Worm (Caenorhabditis elegans): ENCODE data around the gene F37C12.10.

F37C12.10 gene

ce11 chrIII:7189581-7190128 is 1.5 kb upstream of the F37C12.10 start, which contains the start of gene rps-21 (continued):
- TF ChIP-seq rbr-2 (tag; optimal IDR thresholded peaks at IDR 0.05): peak; percentile 67
- TF ChIP-seq unc-130 (GFP tag; optimal IDR thresholded peaks at IDR 0.05): peak; percentile 38
- no peak for TF ChIP-seq gei-8 (GFP tag; optimal IDR thresholded peaks at IDR 0.05)
- peak in 1 of 2 experiments; percentile 77 for TF ChIP-seq unc-62 (GFP tag; optimal IDR thresholded peaks at IDR 0.05 in 1 of 2)
- TF ChIP-seq unc-62 (tag; optimal IDR thresholded peaks at IDR 0.05): no peak
- no peak for TF ChIP-seq madf-9 (GFP tag; conservative IDR thresholded peaks at IDR 0.05)
- TF ChIP-seq nhr-11 (tag; optimal IDR thresholded peaks at IDR 0.05): peak; percentile 91
- no peak for TF ChIP-seq Y105C5A.15 (GFP tag; IDR thresholded peaks at IDR 0.05)
- no peak for TF ChIP-seq nhr-42 (GFP tag; IDR thresholded peaks at IDR 0.05)
- no peak for TF ChIP-seq pha-4 (GFP tag; IDR thresholded peaks at IDR 0.05)
- no peak for TF ChIP-seq pha-4 (tag; optimal IDR thresholded peaks at IDR 0.05)
- TF ChIP-seq zip-11 (GFP tag; IDR thresholded peaks at IDR 0.05): no peak
- no peak for TF ChIP-seq spr-3 (GFP tag; optimal IDR thresholded peaks at IDR 0.05)
- TF ChIP-seq sdz-12 (GFP tag; optimal IDR thresholded peaks at IDR 0.05): no peak
- TF ChIP-seq madf-5 (GFP tag; IDR thresholded peaks at IDR 0.05): no peak
- TF ChIP-seq ZK546.5 (tag; optimal IDR thresholded peaks at IDR 0.05): peak in 1 of 2 experiments; percentile 52
- peak; percentile 9 for TF ChIP-seq fkh-10 (GFP tag; optimal IDR thresholded peaks at IDR 0.05)
- TF ChIP-seq nhr-25 (tag; optimal IDR thresholded peaks at IDR 0.05; ENCODE audit: borderline replicate concordance, insufficient read depth): peak; percentile 49
- peak; percentile 9 to 92 for TF ChIP-seq lsy-2 (tag; optimal IDR thresholded peaks at IDR 0.05)
- no peak for TF ChIP-seq aha-1 (tag)
- TF ChIP-seq zag-1 (tag; optimal IDR thresholded peaks at IDR 0.05): no peak
- TF ChIP-seq nhr-28 (tag; optimal IDR thresholded peaks at IDR 0.05): peak; percentile 72
- peak; percentile 58 for TF ChIP-seq lin-13 (GFP tag; optimal IDR thresholded peaks at IDR 0.05)
- TF ChIP-seq Y48G9A.11 (GFP tag; IDR thresholded peaks at IDR 0.05): no peak
- TF ChIP-seq egl-43 (GFP tag; IDR thresholded peaks at IDR 0.05): no peak
- TF ChIP-seq mes-2 (tag; optimal IDR thresholded peaks at IDR 0.05; ENCODE audit: poor library complexity, severe bottlenecking): peak; percentile 92
- no peak for TF ChIP-seq cey-2 (tag; optimal IDR thresholded peaks at IDR 0.05; ENCODE audit: borderline replicate concordance, insufficient read depth)
- TF ChIP-seq nhr-41 (GFP tag; IDR thresholded peaks at IDR 0.05): no peak
- peak; percentile 74 for TF ChIP-seq lin-38 (GFP tag; IDR thresholded peaks at IDR 0.05)
- TF ChIP-seq ZK337.2 (GFP tag; IDR thresholded peaks at IDR 0.05): no peak
- peak; percentile 82 for TF ChIP-seq dpl-1 (GFP tag; optimal IDR thresholded peaks at IDR 0.05)
- peak; percentile 77 for TF ChIP-seq hlh-30 (tag; optimal IDR thresholded peaks at IDR 0.05; ENCODE audit: insufficient read depth)
- TF ChIP-seq php-3 (GFP tag; IDR thresholded peaks at IDR 0.05): no peak
- TF ChIP-seq snpc-1.2 (GFP tag; IDR thresholded peaks at IDR 0.05): no peak
- no peak for TF ChIP-seq Y75B8A.6 (GFP tag; IDR thresholded peaks at IDR 0.05)
- peak; percentile 48; the same call in 1 of the 2 replicates for TF ChIP-seq ceh-20 (GFP tag; IDR thresholded peaks at IDR 0.05)
- peak; percentile 67 for TF ChIP-seq ces-1 (GFP tag; optimal IDR thresholded peaks at IDR 0.05)
- TF ChIP-seq ceh-82 (tag; optimal IDR thresholded peaks at IDR 0.05): no peak
- no peak for TF ChIP-seq lin-15B (tag; optimal IDR thresholded peaks at IDR 0.05)
- TF ChIP-seq ceh-44 (GFP tag; IDR thresholded peaks at IDR 0.05): no peak
- no peak for TF ChIP-seq snpc-4 (tag; optimal IDR thresholded peaks at IDR 0.05)
- 0 out of 2 replicates have a peak, but pooled peaks have one; percentile 30 for TF ChIP-seq tra-1 (GFP tag; IDR thresholded peaks at IDR 0.05)
- TF ChIP-seq saeg-2 (GFP tag; IDR thresholded peaks at IDR 0.05): no peak
- TF ChIP-seq daf-19 (GFP tag; conservative IDR thresholded peaks at IDR 0.05): no peak
- no peak for TF ChIP-seq dmd-8 (GFP tag; IDR thresholded peaks at IDR 0.05)
- TF ChIP-seq arid-1 (GFP tag; conservative IDR thresholded peaks at IDR 0.05): 0 out of 2 replicates have a peak, but pooled peaks have one; percentile 23
- no peak for TF ChIP-seq jun-1 (tag; optimal IDR thresholded peaks at IDR 0.05)
- no peak for TF ChIP-seq mdt-29 (GFP tag; IDR thresholded peaks at IDR 0.05)
- no peak for TF ChIP-seq F10B5.3 (tag; optimal IDR thresholded peaks at IDR 0.05)
- TF ChIP-seq hmg-1.1 (GFP tag; IDR thresholded peaks at IDR 0.05): peak; percentile 81
